Worm (Caenorhabditis elegans) whole organism, dauer: ENCODE results near the gene gcp-2.1.
"Not testable (repeated sequence)": the region's sequence is repeated elsewhere in the genome, so short reads cannot be mapped to it uniquely, and the experiment has no call there.

ENCODE experiments used
- unc-62 ChIP-seq: sonication (generic microtip); optimal IDR thresholded peaks from 2 replicates; lab custom pipeline; 2017; ENCODE audit warnings: missing biosample characterization, missing genetic modification reagents, missing genetic modification characterization

Gene gcp-2.1

ce11 chrX:332643-333042, 31.0 kb downstream of the gcp-2.1 start:
- no peak for TF ChIP-seq unc-62

ce11 chrX:334452-334851, 32.8 kb downstream of the gcp-2.1 start:
- no peak for TF ChIP-seq unc-62

- TF ChIP-seq unc-62 = no peak
Measured at ce11 chrX:343822-344221, 42.2 kb downstream of the gcp-2.1 start.

- not testable (repeated sequence) for TF ChIP-seq unc-62
Measured at ce11 chrX:347117-347516, 45.5 kb downstream of the gcp-2.1 start, which contains the start of gene C04E7.3. C04E7.3 (minus strand) TSS chrX:347217.

- TF ChIP-seq unc-62 = no peak
Measured at ce11 chrX:348141-348540, 46.5 kb downstream of the gcp-2.1 start.

- TF ChIP-seq unc-62 = no peak
Measured at ce11 chrX:353134-353669, 51.6 kb downstream of the gcp-2.1 start, which contains the start of gene sor-3. sor-3 (plus strand) TSS chrX:353619.

- TF ChIP-seq unc-62 = no peak
Measured at ce11 chrX:357792-358191, 56.2 kb downstream of the gcp-2.1 start, which contains the start of gene C04E7.1. C04E7.1 (plus strand) TSS chrX:358092.
